Worm (Caenorhabditis elegans) whole organism, L2 larva: ENCODE data around the gene F11D5.5.
A peak's percentile ranks its signal among the peaks of the same experiment; 100 is the strongest.

Experiments
- C34F6.9 ChIP-seq: fragments of 150-350 bp; optimal IDR thresholded peaks from 2 replicates; lab custom pipeline; 2014; ENCODE audit warnings: missing biosample characterization, missing genetic modification characterization
- F13H6.1 ChIP-seq: sonication (generic microtip); optimal IDR thresholded peaks from 2 replicates; lab custom pipeline; 2016; ENCODE audit warnings: missing genetic modification characterization, missing compliant biosample characterization
- Y55F3AM.14 ChIP-seq: fragments of 200-800 bp; sonication (Bioruptor generic); optimal IDR thresholded peaks from 2 replicates; lab custom pipeline; 2018; ENCODE audit warnings: mild to moderate bottlenecking, missing genetic modification characterization, missing compliant biosample characterization
- ZK546.5 ChIP-seq: sonication (generic microtip); optimal IDR thresholded peaks from 2 replicates; lab custom pipeline; 2017; ENCODE audit warnings: missing biosample characterization, missing genetic modification characterization
- alr-1 ChIP-seq: fragments of 150-350 bp; optimal IDR thresholded peaks from 2 replicates; lab custom pipeline; 2014; ENCODE audit warnings: missing biosample characterization, missing genetic modification characterization
- aly-2 ChIP-seq: fragments of 150-350 bp; optimal IDR thresholded peaks from 2 replicates; lab custom pipeline; 2014; ENCODE audit warnings: missing biosample characterization, missing genetic modification characterization
- ama-1 ChIP-seq: fragments of 150-350 bp; optimal IDR thresholded peaks from 2 replicates; lab custom pipeline; 2018; ENCODE audit warnings: inconsistent platforms
- blmp-1 ChIP-seq: sonication (generic microtip); optimal IDR thresholded peaks from 2 replicates; lab custom pipeline; 2017; ENCODE audit warnings: missing genetic modification characterization, mild to moderate bottlenecking, missing compliant biosample characterization, antibody characterized with exemption, moderate library complexity; ENCODE audit not compliant: insufficient read depth
- ceh-82 ChIP-seq: fragments of 150-350 bp; optimal IDR thresholded peaks from 2 replicates; lab custom pipeline; 2014; ENCODE audit warnings: missing biosample characterization, missing genetic modification characterization
- crh-2 ChIP-seq: sonication (generic microtip); optimal IDR thresholded peaks from 2 replicates; lab custom pipeline; 2017; ENCODE audit warnings: missing biosample characterization, missing genetic modification characterization
- dmd-4 ChIP-seq: sonication (generic microtip); optimal IDR thresholded peaks from 2 replicates; lab custom pipeline; 2017; ENCODE audit warnings: missing biosample characterization, missing genetic modification characterization
- elt-1 ChIP-seq: fragments of 150-350 bp; optimal IDR thresholded peaks from 2 replicates; lab custom pipeline; 2014; ENCODE audit warnings: missing biosample characterization, missing genetic modification characterization
- elt-3 ChIP-seq: sonication (generic microtip); optimal IDR thresholded peaks from 2 replicates; lab custom pipeline; 2017; ENCODE audit warnings: missing biosample characterization, missing genetic modification characterization
- fos-1 ChIP-seq: fragments of 150-350 bp; optimal IDR thresholded peaks from 2 replicates; lab custom pipeline; 2014; ENCODE audit warnings: missing biosample characterization, missing genetic modification characterization
- gmeb-1 ChIP-seq: fragments of 150-350 bp; optimal IDR thresholded peaks from 2 replicates; lab custom pipeline; 2014; ENCODE audit warnings: missing biosample characterization, missing genetic modification characterization
- lin-11 ChIP-seq: fragments of 150-350 bp; sonication (generic microtip); optimal IDR thresholded peaks from 2 replicates; lab custom pipeline; 2014; ENCODE audit warnings: missing biosample characterization, missing genetic modification characterization, inconsistent platforms, mixed read lengths
- lin-13 ChIP-seq: fragments of 150-350 bp; optimal IDR thresholded peaks from 2 replicates; lab custom pipeline; 2014; ENCODE audit warnings: missing biosample characterization, missing genetic modification reagents, missing genetic modification characterization
- lin-39 ChIP-seq: fragments of 150-350 bp; optimal IDR thresholded peaks from 2 replicates; lab custom pipeline; 2014; ENCODE audit warnings: missing biosample characterization, missing genetic modification reagents, missing genetic modification characterization
- lsy-2 ChIP-seq, 2 experiments: fragments of 150-350 bp in 1 of 2; sonication (generic microtip) in 1 of 2; optimal IDR thresholded peaks; 2 replicates each; lab custom pipeline; 2014 to 2017; ENCODE audit warnings: missing biosample characterization in 2 of 2, missing genetic modification characterization in 2 of 2
- mab-5 ChIP-seq: fragments of 150-350 bp; optimal IDR thresholded peaks from 2 replicates; lab custom pipeline; 2014; ENCODE audit warnings: missing biosample characterization, missing genetic modification characterization
- mbf-1 ChIP-seq: sonication (generic microtip); optimal IDR thresholded peaks from 2 replicates; lab custom pipeline; 2017; ENCODE audit warnings: missing biosample characterization, missing genetic modification characterization
- nhr-10 ChIP-seq: sonication (generic microtip); optimal IDR thresholded peaks from 2 replicates; lab custom pipeline; 2017; ENCODE audit warnings: missing biosample characterization, missing genetic modification characterization
- nhr-11 ChIP-seq: fragments of 150-350 bp; optimal IDR thresholded peaks from 2 replicates; lab custom pipeline; 2014; ENCODE audit warnings: missing biosample characterization, missing genetic modification characterization
- nhr-12 ChIP-seq: fragments of 150-350 bp; optimal IDR thresholded peaks from 2 replicates; lab custom pipeline; 2014; ENCODE audit warnings: missing biosample characterization, missing genetic modification characterization
- nhr-129 ChIP-seq: fragments of 150-350 bp; optimal IDR thresholded peaks from 2 replicates; lab custom pipeline; 2014; ENCODE audit warnings: missing biosample characterization, missing genetic modification characterization
- nhr-21 ChIP-seq: fragments of 150-350 bp; optimal IDR thresholded peaks from 2 replicates; lab custom pipeline; 2014; ENCODE audit warnings: missing biosample characterization, missing genetic modification characterization
- nhr-23 ChIP-seq: fragments of 150-350 bp; optimal IDR thresholded peaks from 2 replicates; lab custom pipeline; 2014; ENCODE audit warnings: missing biosample characterization, missing genetic modification reagents, missing genetic modification characterization
- nhr-237 ChIP-seq: fragments of 150-350 bp; optimal IDR thresholded peaks from 2 replicates; lab custom pipeline; 2014; ENCODE audit warnings: missing biosample characterization, missing genetic modification characterization
- nhr-25 ChIP-seq: fragments of 150-350 bp; sonication (generic microtip); optimal IDR thresholded peaks from 3 replicates; lab custom pipeline; 2014; ENCODE audit warnings: missing biosample characterization, missing genetic modification characterization
- sem-4 ChIP-seq: fragments of 150-350 bp; optimal IDR thresholded peaks from 2 replicates; lab custom pipeline; 2014; ENCODE audit warnings: missing biosample characterization, missing genetic modification reagents, missing genetic modification characterization
- skn-1 ChIP-seq: sonication (generic microtip); optimal IDR thresholded peaks from 2 replicates; lab custom pipeline; 2017; ENCODE audit warnings: missing biosample characterization, missing genetic modification characterization
- sma-9 ChIP-seq, 2 experiments: fragments of 150-350 bp in 1 of 2; sonication (generic microtip) in 1 of 2; optimal IDR thresholded peaks; 2 replicates each; lab custom pipeline; 2014 to 2016; ENCODE audit warnings: missing genetic modification characterization in 2 of 2, mild to moderate bottlenecking in 1 of 2, missing biosample characterization in 1 of 2, missing compliant biosample characterization in 1 of 2, missing genetic modification reagents in 1 of 2, moderate library complexity in 1 of 2
- snpc-4 ChIP-seq: fragments of 150-350 bp; optimal IDR thresholded peaks from 2 replicates; lab custom pipeline; 2014; ENCODE audit warnings: missing biosample characterization, missing genetic modification characterization
- unc-39 ChIP-seq: fragments of 150-350 bp; optimal IDR thresholded peaks from 2 replicates; lab custom pipeline; 2014; ENCODE audit warnings: missing biosample characterization, missing genetic modification characterization
- unc-62 ChIP-seq: fragments of 150-350 bp; optimal IDR thresholded peaks from 2 replicates; lab custom pipeline; 2014; ENCODE audit warnings: missing biosample characterization, missing genetic modification reagents, missing genetic modification characterization
- zag-1 ChIP-seq: fragments of 150-350 bp; optimal IDR thresholded peaks from 2 replicates; lab custom pipeline; 2014; ENCODE audit warnings: missing biosample characterization, missing genetic modification characterization
- ztf-1 ChIP-seq: fragments of 200-800 bp; sonication (Bioruptor generic); conservative IDR thresholded peaks from 2 replicates; pipeline ENCODE4 v1.3.6; 2022; ENCODE audit warnings: missing genetic modification characterization, missing compliant biosample characterization
- ztf-11 ChIP-seq: sonication (generic microtip); optimal IDR thresholded peaks from 2 replicates; lab custom pipeline; 2017; ENCODE audit warnings: missing biosample characterization, missing genetic modification characterization
- ztf-4 ChIP-seq: fragments of 150-350 bp; optimal IDR thresholded peaks from 2 replicates; lab custom pipeline; 2014; ENCODE audit warnings: missing biosample characterization, missing genetic modification characterization

The F11D5.5 gene

ce11 chrX:3291948-3292347, 9.9 kb upstream of the F11D5.5 start:
- TF ChIP-seq mab-5 (no peak), nhr-12 (tag; lab: Kevin White, UChicago) (no peak), nhr-21 (no peak), ztf-4 (tag; lab: Kevin White, UChicago) (no peak), nhr-11 (tag; lab: Kevin White, UChicago) (no peak), gmeb-1 (no peak), ztf-1 (GFP tag; lab: Robert Waterston, UW) (no peak), fos-1 (tag; lab: Kevin White, UChicago) (no peak), sem-4 (tag; lab: Kevin White, UChicago) (no peak), nhr-25 (tag; lab: Kevin White, UChicago) (no peak), ceh-82 (tag; lab: Kevin White, UChicago) (no peak), skn-1 (no peak), ztf-11 (tag; lab: Kevin White, UChicago) (no peak), snpc-4 (tag; lab: Kevin White, UChicago) (no peak), lin-39 (no peak)

ce11 chrX:3296182-3296581, 5.7 kb upstream of the F11D5.5 start, which contains the start of gene K09C4.2:
Gene K09C4.2 (plus strand): TSS chrX:3296482.
- TF ChIP-seq C34F6.9 (no peak), ztf-4 (tag; lab: Kevin White, UChicago) (no peak), sem-4 (tag; lab: Kevin White, UChicago) (no peak), zag-1 (tag; lab: Kevin White, UChicago) (no peak), nhr-10 (tag; lab: Kevin White, UChicago) (no peak), dmd-4 (tag; lab: Kevin White, UChicago) (no peak), unc-39 (tag; lab: Kevin White, UChicago) (no peak), mbf-1 (tag; lab: Kevin White, UChicago) (no peak), blmp-1 (tag; lab: Kevin White, UChicago) (no peak), gmeb-1 (no peak), ZK546.5 (tag; lab: Kevin White, UChicago) (no peak), sma-9 (GFP tag; optimal IDR thresholded peaks at IDR 0.05; lab: Kevin White, UChicago) (no peak), sma-9 (tag; optimal IDR thresholded peaks at IDR 0.05; lab: Kevin White, UChicago) (no peak), Y55F3AM.14 (no peak), elt-3 (no peak), unc-62 (GFP tag; lab: Kevin White, UChicago) (no peak), ceh-82 (tag; lab: Kevin White, UChicago) (no peak), ztf-1 (GFP tag; lab: Robert Waterston, UW) (no peak), crh-2 (tag; lab: Kevin White, UChicago) (no peak), nhr-11 (tag; lab: Kevin White, UChicago) (no peak)

ce11 chrX:3297812-3298211, 4.1 kb upstream of the F11D5.5 start:
- TF ChIP-seq fos-1 (tag; lab: Kevin White, UChicago) (peak; percentile 88), gmeb-1 (peak; percentile 26), ztf-11 (tag; lab: Kevin White, UChicago) (no peak), sma-9 (GFP tag; optimal IDR thresholded peaks at IDR 0.05; lab: Kevin White, UChicago) (peak; percentile 90), sma-9 (tag; optimal IDR thresholded peaks at IDR 0.05; lab: Kevin White, UChicago) (no peak), lsy-2 (tag; optimal IDR thresholded peaks at IDR 0.05; lab: Kevin White, UChicago) (no peak), ceh-82 (tag; lab: Kevin White, UChicago) (no peak)

- TF ChIP-seq lin-39 (no peak), nhr-25 (tag; lab: Kevin White, UChicago) (no peak), elt-3 (no peak), lin-11 (tag; lab: Kevin White, UChicago) (no peak), nhr-11 (tag; lab: Kevin White, UChicago) (no peak), nhr-129 (tag; lab: Kevin White, UChicago) (no peak), alr-1 (tag; lab: Kevin White, UChicago) (no peak), nhr-12 (tag; lab: Kevin White, UChicago) (no peak), nhr-23 (tag; lab: Kevin White, UChicago) (no peak), ama-1 (lab: Kevin White, UChicago) (no peak), F13H6.1 (no peak), aly-2 (tag; lab: Kevin White, UChicago) (no peak), unc-62 (GFP tag; lab: Kevin White, UChicago) (no peak), ztf-4 (tag; lab: Kevin White, UChicago) (no peak), blmp-1 (tag; lab: Kevin White, UChicago) (no peak), nhr-237 (tag; lab: Kevin White, UChicago) (no peak), elt-1 (tag; lab: Kevin White, UChicago) (no peak), Y55F3AM.14 (no peak), dmd-4 (tag; lab: Kevin White, UChicago) (no peak), lin-13 (GFP tag; lab: Kevin White, UChicago) (no peak)
Measured at ce11 chrX:3298582-3298981, 3.3 kb upstream of the F11D5.5 start, which contains the start of gene K09C4.1. Gene K09C4.1 (plus strand): TSS chrX:3298882.
